Fruit fly (Drosophila melanogaster): Measurements from ENCODE around the gene Nup58.

The Nup58 gene

DNA sequence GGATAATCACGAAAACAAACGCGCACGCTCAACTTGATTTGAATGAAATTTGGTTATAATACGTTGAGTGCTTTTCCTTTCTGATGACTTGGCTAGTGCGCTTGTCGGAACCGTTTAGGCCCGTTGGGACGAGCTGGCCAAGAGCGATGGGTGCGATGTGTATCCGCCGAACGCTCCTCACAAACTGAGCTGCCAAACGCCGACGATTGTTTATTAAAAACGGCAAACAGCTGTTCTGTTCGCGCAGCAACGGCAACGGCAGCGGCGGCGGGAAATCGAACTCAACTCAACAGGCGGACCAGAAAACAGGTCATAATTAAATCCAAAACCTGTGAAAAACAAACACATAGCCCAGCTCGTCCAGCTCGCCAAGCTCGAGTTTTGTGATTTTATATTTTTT, 23.9 kb upstream of the Nup58 start (continued):
- no peak for TF ChIP-seq luna (GFP tag; optimal IDR thresholded peaks at IDR 0.05)
- TF ChIP-seq CG4328 (GFP tag; optimal IDR thresholded peaks at IDR 0.05), result no peak
- no peak for TF ChIP-seq Hmr (GFP tag; optimal IDR thresholded peaks at IDR 0.05)
- TF ChIP-seq CG9876 (GFP tag; optimal IDR thresholded peaks at IDR 0.05), result no peak
- no peak for TF ChIP-seq CG16813 (GFP tag; IDR thresholded peaks at IDR 0.05; ENCODE audit: partially characterized antibody)
- 0 out of 2 replicates have a peak, but pooled peaks have one; percentile 12 for TF ChIP-seq MBD-R2 (GFP tag; IDR thresholded peaks at IDR 0.05)
- no peak for TF ChIP-seq CG8388 (GFP tag; optimal IDR thresholded peaks at IDR 0.05)
- TF ChIP-seq CG4282 (GFP tag; optimal IDR thresholded peaks at IDR 0.05), result no peak
- no peak for TF ChIP-seq salm (tag; optimal IDR thresholded peaks at IDR 0.05)
- no peak for TF ChIP-seq CG7786 (GFP tag; optimal IDR thresholded peaks at IDR 0.05)
- TF ChIP-seq CG6813 (GFP tag; optimal IDR thresholded peaks at IDR 0.05), result no peak
- TF ChIP-seq bigmax (GFP tag; optimal IDR thresholded peaks at IDR 0.05), result no peak
- TF ChIP-seq ken (GFP tag; IDR thresholded peaks at IDR 0.05), result no peak
- peak; percentile 89 for TF ChIP-seq CG12769 (tag; optimal IDR thresholded peaks at IDR 0.05)
- TF ChIP-seq Mad (GFP tag; optimal IDR thresholded peaks at IDR 0.05), result no peak
- no peak for TF ChIP-seq gsb-n (tag; optimal IDR thresholded peaks at IDR 0.05)
- TF ChIP-seq dysf (GFP tag; IDR thresholded peaks at IDR 0.05), result peak; percentile 5; the same call in 1 of the 3 replicates
- no peak for TF ChIP-seq so (GFP tag; IDR thresholded peaks at IDR 0.05)
- TF ChIP-seq CG11085 (GFP tag; IDR thresholded peaks at IDR 0.05), result no peak
- no peak for TF ChIP-seq B-H1 (GFP tag; IDR thresholded peaks at IDR 0.05)
- TF ChIP-seq Gsc (GFP tag; IDR thresholded peaks at IDR 0.05), result no peak
- TF ChIP-seq Dp (GFP tag; optimal IDR thresholded peaks at IDR 0.05), result no peak
- TF ChIP-seq lov (optimal IDR thresholded peaks at IDR 0.05), result no peak
- TF ChIP-seq lov (GFP tag; IDR thresholded peaks at IDR 0.05), result no peak
- no peak for TF ChIP-seq Hmx (GFP tag; optimal IDR thresholded peaks at IDR 0.05)
- no peak for TF ChIP-seq Sry-β (GFP tag; optimal IDR thresholded peaks at IDR 0.05)
- TF ChIP-seq slou (GFP tag; optimal IDR thresholded peaks at IDR 0.05), result no peak
- no peak for TF ChIP-seq btn (GFP tag; optimal IDR thresholded peaks at IDR 0.05)
- TF ChIP-seq CG11560 (tag; IDR thresholded peaks at IDR 0.05), result no peak
- TF ChIP-seq hkb (optimal IDR thresholded peaks at IDR 0.05), result no peak
- TF ChIP-seq hkb (GFP tag; IDR thresholded peaks at IDR 0.05), result no peak
- no peak for TF ChIP-seq Taf1 (GFP tag; IDR thresholded peaks at IDR 0.05)
- TF ChIP-seq pan (optimal IDR thresholded peaks at IDR 0.05), result no peak
- peak in 1 of 2 experiments; percentile 33 for TF ChIP-seq pan (GFP tag; optimal IDR thresholded peaks at IDR 0.05 in 1 of 2, IDR thresholded peaks at IDR 0.05 in 1 of 2)
- TF ChIP-seq CG12155 (GFP tag; optimal IDR thresholded peaks at IDR 0.05), result no peak
- no peak for TF ChIP-seq Spps (tag; optimal IDR thresholded peaks at IDR 0.05)
- peak; percentile 22; the same call in 1 of the 2 replicates for TF ChIP-seq Rfx (GFP tag; IDR thresholded peaks at IDR 0.05)
- TF ChIP-seq Rx (GFP tag; IDR thresholded peaks at IDR 0.05), result no peak
- TF ChIP-seq HLH3B (GFP tag; IDR thresholded peaks at IDR 0.05), result no peak
- TF ChIP-seq CG18599 (GFP tag; optimal IDR thresholded peaks at IDR 0.05), result peak; percentile 2
- peak; percentile 31 for TF ChIP-seq sug (tag; optimal IDR thresholded peaks at IDR 0.05)
- no peak for TF ChIP-seq CG34224 (GFP tag; IDR thresholded peaks at IDR 0.05; ENCODE audit: partially characterized antibody)
- no peak for TF ChIP-seq CG1024 (GFP tag; IDR thresholded peaks at IDR 0.05)
- TF ChIP-seq Vsx1 (GFP tag; optimal IDR thresholded peaks at IDR 0.05), result no peak
- TF ChIP-seq D (optimal IDR thresholded peaks at IDR 0.05), result no peak
- no peak for TF ChIP-seq D (GFP tag; optimal IDR thresholded peaks at IDR 0.05)
- no peak for TF ChIP-seq Gug (GFP tag; IDR thresholded peaks at IDR 0.05)
- TF ChIP-seq ash1 (GFP tag; optimal IDR thresholded peaks at IDR 0.05), result no peak
- no peak for TF ChIP-seq CG4730 (GFP tag; IDR thresholded peaks at IDR 0.05)
- no peak for TF ChIP-seq CG6175 (GFP tag; IDR thresholded peaks at IDR 0.05)
- no peak for TF ChIP-seq Bdp1 (GFP tag; optimal IDR thresholded peaks at IDR 0.05)
- TF ChIP-seq br (optimal IDR thresholded peaks at IDR 0.05), result no peak
- no peak for TF ChIP-seq jigr1 (GFP tag; IDR thresholded peaks at IDR 0.05)
- no peak for TF ChIP-seq CG8478 (optimal IDR thresholded peaks at IDR 0.05)
- TF ChIP-seq Hey (tag; optimal IDR thresholded peaks at IDR 0.05), result no peak
